Worm (Caenorhabditis elegans): Measurements from ENCODE around the gene lido-9.
A peak's percentile ranks its signal among the peaks of the same experiment; 100 is the strongest.

The lido-9 gene

DNA sequence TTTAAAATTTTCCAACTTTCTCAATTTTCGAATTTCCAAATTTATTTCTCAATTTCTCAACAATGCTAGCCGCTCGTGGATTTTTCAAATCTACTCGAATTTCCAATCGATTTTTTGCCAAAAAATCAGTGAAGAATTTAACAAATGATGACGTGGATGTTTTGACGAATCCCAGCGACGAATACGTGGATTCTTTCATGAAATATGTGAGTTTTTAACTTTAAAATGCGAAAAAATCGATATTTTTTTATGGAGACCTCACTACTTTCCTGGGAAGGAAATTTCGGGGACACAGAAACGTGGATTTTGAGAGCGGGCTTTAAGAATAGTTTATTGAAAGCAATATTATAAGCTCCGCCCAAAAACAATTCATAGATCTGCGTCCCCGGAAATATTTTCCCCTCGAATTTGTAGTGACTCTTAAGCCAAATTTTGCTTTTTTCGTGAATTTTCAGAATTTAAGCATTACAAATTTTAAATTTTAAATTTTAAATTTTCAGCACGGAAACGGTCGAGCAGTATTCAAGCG, 8.9 kb upstream of the lido-9 start, which contains the start of gene K08A2.2 (continued):
- TF ChIP-seq unc-98 (GFP tag; IDR thresholded peaks at IDR 0.05) (peak; percentile 73), irx-1 (tag; optimal IDR thresholded peaks at IDR 0.05) (no peak), xbp-1 (tag; optimal IDR thresholded peaks at IDR 0.05) (peak; percentile 17), pqm-1 (tag; optimal IDR thresholded peaks at IDR 0.05) (no peak), fkh-10 (GFP tag; optimal IDR thresholded peaks at IDR 0.05) (no peak), aha-1 (tag; optimal IDR thresholded peaks at IDR 0.05) (no peak), tbx-2 (tag; optimal IDR thresholded peaks at IDR 0.05) (peak; percentile 11), F16B12.6 (tag; optimal IDR thresholded peaks at IDR 0.05) (no peak), lin-39 (tag; optimal IDR thresholded peaks at IDR 0.05) (no peak), efl-3 (GFP tag; optimal IDR thresholded peaks at IDR 0.05) (no peak), fos-1 (tag; optimal IDR thresholded peaks at IDR 0.05) (no peak), tlp-1 (tag; optimal IDR thresholded peaks at IDR 0.05) (no peak), alr-1 (tag; optimal IDR thresholded peaks at IDR 0.05; ENCODE audit: borderline replicate concordance) (no peak), dsc-1 (tag; optimal IDR thresholded peaks at IDR 0.05) (no peak), grh-1 (GFP tag; IDR thresholded peaks at IDR 0.05) (no peak), ceh-8 (GFP tag; optimal IDR thresholded peaks at IDR 0.05) (no peak), sptf-1 (tag; optimal IDR thresholded peaks at IDR 0.05) (no peak), lir-3 (tag; optimal IDR thresholded peaks at IDR 0.05; ENCODE audit: poor library complexity) (peak; percentile 77), sox-4 (tag; optimal IDR thresholded peaks at IDR 0.05) (no peak), nhr-76 (tag; optimal IDR thresholded peaks at IDR 0.05) (no peak), vab-15 (tag; optimal IDR thresholded peaks at IDR 0.05) (no peak), swsn-7 (tag; optimal IDR thresholded peaks at IDR 0.05) (no peak), hpl-2 (GFP tag; optimal IDR thresholded peaks at IDR 0.05) (no peak), Y116A8C.19 (tag; optimal IDR thresholded peaks at IDR 0.05; ENCODE audit: borderline replicate concordance) (no peak), lin-13 (GFP tag; optimal IDR thresholded peaks at IDR 0.05) (no peak), zip-4 (GFP tag; optimal IDR thresholded peaks at IDR 0.05) (no peak), C34B4.2 (tag; optimal IDR thresholded peaks at IDR 0.05) (no peak), mep-1 (tag; optimal IDR thresholded peaks at IDR 0.05) (no peak), nhr-84 (tag; optimal IDR thresholded peaks at IDR 0.05) (no peak), mef-2 (tag; optimal IDR thresholded peaks at IDR 0.05) (no peak), nhr-20 (tag; optimal IDR thresholded peaks at IDR 0.05) (no peak), nhr-12 (tag; optimal IDR thresholded peaks at IDR 0.05) (no peak), nhr-47 (tag; optimal IDR thresholded peaks at IDR 0.05) (peak; percentile 48), nhr-85 (tag) (peak; percentile 44), unc-62 (GFP tag; optimal IDR thresholded peaks at IDR 0.05) (no peak), mdl-1 (tag; optimal IDR thresholded peaks at IDR 0.05) (no peak), ceh-90 (tag; optimal IDR thresholded peaks at IDR 0.05) (peak; percentile 39), nhr-237 (tag; optimal IDR thresholded peaks at IDR 0.05) (no peak), elt-2 (tag; optimal IDR thresholded peaks at IDR 0.05) (peak; percentile 28), nhr-90 (tag; optimal IDR thresholded peaks at IDR 0.05; ENCODE audit: poor library complexity) (peak; percentile 31), hlh-4 (tag; optimal IDR thresholded peaks at IDR 0.05) (no peak), elt-3 (tag; optimal IDR thresholded peaks at IDR 0.05) (no peak), hlh-17 (GFP tag; optimal IDR thresholded peaks at IDR 0.05; ENCODE audit: borderline replicate concordance) (no peak), lsy-2 (tag; optimal IDR thresholded peaks at IDR 0.05) (no peak), lin-35 (GFP tag; optimal IDR thresholded peaks at IDR 0.05) (no peak), pax-3 (tag; optimal IDR thresholded peaks at IDR 0.05) (peak; percentile 35), ceh-63 (GFP tag; optimal IDR thresholded peaks at IDR 0.05) (no peak), C16A3.4 (tag; optimal IDR thresholded peaks at IDR 0.05) (no peak), nhr-71 (tag; optimal IDR thresholded peaks at IDR 0.05) (peak; percentile 35), unc-30 (tag; optimal IDR thresholded peaks at IDR 0.05) (no peak), lin-15B (tag; optimal IDR thresholded peaks at IDR 0.05) (no peak), fkh-4 (tag; optimal IDR thresholded peaks at IDR 0.05; ENCODE audit: borderline replicate concordance) (no peak), skn-1 (tag; optimal IDR thresholded peaks at IDR 0.05) (no peak)
